Worm (Caenorhabditis elegans) whole organism, midembryonic: ENCODE measurements around the gene grl-18.

Experiments
- T22C8.4 ChIP-seq: fragments of 200-800 bp; sonication (Bioruptor generic); IDR thresholded peaks from 2 replicates; pipeline ENCODE4 v1.3.6; 2022; ENCODE audit warnings: missing genetic modification characterization, missing compliant biosample characterization
- med-1 ChIP-seq: sonication (generic microtip); optimal IDR thresholded peaks from 2 replicates; lab custom pipeline; 2017; ENCODE audit warnings: missing genetic modification characterization, mild to moderate bottlenecking, missing compliant biosample characterization, antibody characterized with exemption, missing genetic modification reagents; ENCODE audit not compliant: insufficient read depth

ce11 chrV:5465335-5465734 lies 23.3 kb downstream of the grl-18 start, which contains the start of gene srg-68:
- TF ChIP-seq T22C8.4 (GFP tag; lab: Robert Waterston, UW) (no peak), med-1 (no peak)
